Worm (Caenorhabditis elegans): ENCODE results near the gene tsp-17.

The tsp-17 gene

DNA sequence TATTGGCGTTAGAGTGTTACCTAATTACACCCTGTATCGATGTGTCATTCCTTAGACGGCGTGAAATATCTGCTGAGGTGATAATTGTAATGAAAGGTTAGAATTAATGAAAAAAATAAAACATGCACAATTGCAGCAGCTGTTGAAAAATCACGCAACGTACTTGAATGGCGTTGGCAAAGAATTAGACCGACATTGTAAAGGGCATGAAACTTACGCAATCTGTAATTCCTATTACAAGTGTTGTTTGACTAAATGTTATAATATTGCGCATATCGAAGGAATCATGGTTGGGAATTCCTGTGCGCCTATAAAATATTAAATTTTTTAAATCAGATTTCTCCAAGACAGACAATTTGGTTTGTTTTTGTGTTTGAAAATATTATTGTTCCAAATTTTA is 52.8 kb downstream of the tsp-17 start, which contains the start of gene tag-18:
Gene tag-18 (minus strand): TSS at position 305 of the 400 bp plus-strand sequence.
- TF ChIP-seq fkh-10 (GFP tag; optimal IDR thresholded peaks at IDR 0.05) (no peak), nhr-12 (tag; optimal IDR thresholded peaks at IDR 0.05) (no peak), egl-27 (tag; optimal IDR thresholded peaks at IDR 0.05) (no peak), eor-1 (tag; optimal IDR thresholded peaks at IDR 0.05) (no peak), unc-39 (tag; optimal IDR thresholded peaks at IDR 0.05) (no peak), pqm-1 (tag; optimal IDR thresholded peaks at IDR 0.05) (no peak), skn-1 (tag; optimal IDR thresholded peaks at IDR 0.05) (no peak)
